Fruit fly (Drosophila melanogaster) whole organism, embryonic: ENCODE data around the gene pall.

Experiments
- Antp ChIP-seq: fragments of 200-800 bp; sonication (Bioruptor generic); optimal IDR thresholded peaks from 3 replicates; lab custom pipeline; 2016; ENCODE audit warnings: missing biosample characterization, missing genetic modification characterization
- Atf-2 ChIP-seq: fragments of 200-800 bp; sonication (Bioruptor generic); optimal IDR thresholded peaks from 2 replicates; lab custom pipeline; 2016; ENCODE audit warnings: missing biosample characterization, missing genetic modification characterization
- Atf6 ChIP-seq: fragments of 200-800 bp; sonication (Bioruptor generic); IDR thresholded peaks from 2 replicates; pipeline ENCODE4 v1.3.6; 2022; ENCODE audit warnings: missing biosample characterization, missing genetic modification characterization
- CG11696 ChIP-seq: fragments of 200-800 bp; sonication (Bioruptor generic); IDR thresholded peaks from 2 replicates; pipeline ENCODE4 v1.3.6; 2022; ENCODE audit warnings: missing biosample characterization, missing genetic modification characterization
- CG12391 ChIP-seq: fragments of 200-800 bp; sonication (Bioruptor generic); optimal IDR thresholded peaks from 3 replicates; lab custom pipeline; 2018; ENCODE audit warnings: missing biosample characterization, mild to moderate bottlenecking, missing genetic modification characterization, moderate library complexity
- CG1647 ChIP-seq: fragments of 200-800 bp; sonication (Bioruptor generic); optimal IDR thresholded peaks from 3 replicates; lab custom pipeline; 2016; ENCODE audit warnings: missing biosample characterization, missing genetic modification characterization
- CG16815 ChIP-seq: fragments of 200-800 bp; sonication (Bioruptor generic); optimal IDR thresholded peaks from 3 replicates; lab custom pipeline; 2017; ENCODE audit warnings: missing biosample characterization, mild to moderate bottlenecking, missing genetic modification characterization
- CG16863 ChIP-seq: fragments of 200-800 bp; sonication (Bioruptor generic); optimal IDR thresholded peaks from 3 replicates; lab custom pipeline; 2016; ENCODE audit warnings: missing biosample characterization, missing genetic modification characterization
- CG17328 ChIP-seq: fragments of 200-800 bp; sonication (Bioruptor generic); IDR thresholded peaks from 2 replicates; pipeline ENCODE4 v1.3.6; 2022; ENCODE audit warnings: missing biosample characterization, missing genetic modification characterization
- CG1792 ChIP-seq: fragments of 200-800 bp; sonication (Bioruptor generic); optimal IDR thresholded peaks from 2 replicates; lab custom pipeline; 2016; ENCODE audit warnings: missing biosample characterization, missing genetic modification characterization
- CG2120 ChIP-seq: fragments of 200-800 bp; sonication (Bioruptor generic); optimal IDR thresholded peaks from 3 replicates; lab custom pipeline; 2016; ENCODE audit warnings: missing biosample characterization, missing genetic modification characterization
- CG31388 ChIP-seq: fragments of 200-800 bp; sonication (Bioruptor generic); optimal IDR thresholded peaks from 2 replicates; lab custom pipeline; 2016; ENCODE audit warnings: missing biosample characterization, missing genetic modification characterization
- CG33213 ChIP-seq: fragments of 200-800 bp; sonication (Bioruptor generic); optimal IDR thresholded peaks from 3 replicates; lab custom pipeline; 2016; ENCODE audit warnings: missing biosample characterization, missing genetic modification characterization
- CG43689 ChIP-seq: fragments of 200-800 bp; sonication (Bioruptor generic); IDR thresholded peaks from 2 replicates; pipeline ENCODE4 v1.3.6; 2022; ENCODE audit warnings: missing biosample characterization, missing genetic modification characterization
- CG4820 ChIP-seq: fragments of 200-800 bp; sonication (Bioruptor generic); optimal IDR thresholded peaks from 3 replicates; lab custom pipeline; 2016; ENCODE audit warnings: missing biosample characterization, missing genetic modification characterization
- CG7963 ChIP-seq: fragments of 200-800 bp; sonication (Bioruptor generic); IDR thresholded peaks from 3 replicates; pipeline ENCODE4 v1.3.6; 2022; ENCODE audit warnings: missing biosample characterization, missing genetic modification characterization; ENCODE audit not compliant: partially characterized antibody
- CG8290 ChIP-seq, 3 experiments: fragments of 200-800 bp; sonication (Bioruptor generic); optimal IDR thresholded peaks; 2 replicates each; lab custom pipeline; 2016 to 2019; ENCODE audit warnings: missing biosample characterization in 3 of 3, missing genetic modification characterization in 3 of 3, mild to moderate bottlenecking in 2 of 3, moderate library complexity in 1 of 3
- CG8388 ChIP-seq: fragments of 200-800 bp; sonication (Bioruptor generic); optimal IDR thresholded peaks from 2 replicates; lab custom pipeline; 2019; ENCODE audit warnings: missing biosample characterization, mild to moderate bottlenecking, missing genetic modification characterization, moderate library complexity
- CG9817 ChIP-seq: fragments of 200-800 bp; sonication (Bioruptor generic); optimal IDR thresholded peaks from 2 replicates; lab custom pipeline; 2018; ENCODE audit warnings: missing biosample characterization, mild to moderate bottlenecking, missing genetic modification characterization, moderate library complexity
- Chrac-16 ChIP-seq: fragments of 200-800 bp; sonication (Bioruptor generic); optimal IDR thresholded peaks from 3 replicates; lab custom pipeline; 2016; ENCODE audit warnings: missing biosample characterization, missing genetic modification characterization
- CkIIα-i1 ChIP-seq: fragments of 200-800 bp; sonication (Bioruptor generic); IDR thresholded peaks from 2 replicates; pipeline ENCODE4 v1.3.6; 2022; ENCODE audit warnings: missing biosample characterization, missing genetic modification characterization
- D19B ChIP-seq: fragments of 200-800 bp; sonication (Bioruptor generic); optimal IDR thresholded peaks from 2 replicates; lab custom pipeline; 2017; ENCODE audit warnings: missing biosample characterization, mild to moderate bottlenecking, missing genetic modification characterization
- Dad ChIP-seq: fragments of 200-800 bp; sonication (Bioruptor generic); optimal IDR thresholded peaks from 3 replicates; lab custom pipeline; 2016; ENCODE audit warnings: missing biosample characterization, missing genetic modification characterization
- E2f1 ChIP-seq: fragments of 200-800 bp; sonication (Bioruptor generic); IDR thresholded peaks from 2 replicates; pipeline ENCODE4 v1.3.6; 2022; ENCODE audit warnings: missing biosample characterization, missing genetic modification characterization
- H15 ChIP-seq: fragments of 200-800 bp; sonication (Bioruptor generic); IDR thresholded peaks from 3 replicates; pipeline ENCODE4 v1.3.6; 2022; ENCODE audit warnings: missing biosample characterization, missing genetic modification characterization
- HHEX ChIP-seq: fragments of 200-800 bp; sonication (Bioruptor generic); optimal IDR thresholded peaks from 3 replicates; lab custom pipeline; 2017; ENCODE audit warnings: missing biosample characterization, mild to moderate bottlenecking, missing genetic modification characterization, missing genetic modification reagents
- HLH54F ChIP-seq: fragments of 200-800 bp; sonication (Bioruptor generic); optimal IDR thresholded peaks from 3 replicates; lab custom pipeline; 2016; ENCODE audit warnings: missing biosample characterization, missing genetic modification characterization
- Jarid2 ChIP-seq: fragments of 200-800 bp; sonication (Bioruptor generic); optimal IDR thresholded peaks from 3 replicates; lab custom pipeline; 2017; ENCODE audit warnings: mild to moderate bottlenecking, missing biosample characterization, missing genetic modification reagents, missing genetic modification characterization
- Lpt ChIP-seq: fragments of >200 bp; optimal IDR thresholded peaks from 2 replicates; lab custom pipeline; 2018; ENCODE audit warnings: missing biosample characterization, missing genetic modification characterization
- MBD-R2 ChIP-seq: fragments of 200-800 bp; sonication (Bioruptor generic); IDR thresholded peaks from 2 replicates; pipeline ENCODE4 v1.3.6; 2022; ENCODE audit warnings: missing biosample characterization, missing genetic modification characterization
- MTF-1 ChIP-seq: fragments of 200-800 bp; sonication (Bioruptor generic); optimal IDR thresholded peaks from 2 replicates; lab custom pipeline; 2018; ENCODE audit warnings: missing biosample characterization, mild to moderate bottlenecking, missing genetic modification characterization, borderline replicate concordance
- Mad ChIP-seq: fragments of 200-800 bp; sonication (Bioruptor generic); optimal IDR thresholded peaks from 2 replicates; lab custom pipeline; 2016; ENCODE audit warnings: missing biosample characterization, missing genetic modification characterization
- NK7.1 ChIP-seq: fragments of 200-800 bp; sonication (Bioruptor generic); optimal IDR thresholded peaks from 3 replicates; lab custom pipeline; 2016; ENCODE audit warnings: missing biosample characterization, missing genetic modification characterization
- Ptx1 ChIP-seq: fragments of 200-800 bp; sonication (Bioruptor generic); IDR thresholded peaks from 2 replicates; pipeline ENCODE4 v1.3.6; 2022; ENCODE audit warnings: missing biosample characterization, missing genetic modification characterization
- bigmax ChIP-seq: fragments of 200-800 bp; sonication (Bioruptor generic); optimal IDR thresholded peaks from 2 replicates; lab custom pipeline; 2018; ENCODE audit warnings: missing biosample characterization, mild to moderate bottlenecking, missing genetic modification characterization
- crc ChIP-seq: fragments of 200-800 bp; sonication (Bioruptor generic); optimal IDR thresholded peaks from 2 replicates; lab custom pipeline; 2016; ENCODE audit warnings: missing biosample characterization, missing genetic modification characterization
- ewg ChIP-seq: fragments of 200-800 bp; sonication (Bioruptor generic); optimal IDR thresholded peaks from 3 replicates; lab custom pipeline; 2017; ENCODE audit warnings: mild to moderate bottlenecking, missing biosample characterization, missing genetic modification reagents, missing genetic modification characterization
- fd64A ChIP-seq: fragments of 200-800 bp; sonication (Bioruptor generic); optimal IDR thresholded peaks from 3 replicates; lab custom pipeline; 2018; ENCODE audit warnings: missing biosample characterization, mild to moderate bottlenecking, missing genetic modification characterization
- gro ChIP-seq: fragments of 200-800 bp; sonication (Bioruptor generic); optimal IDR thresholded peaks from 2 replicates; lab custom pipeline; 2016; ENCODE audit warnings: missing biosample characterization, missing genetic modification characterization
- gsb ChIP-seq: fragments of 200-800 bp; sonication (Bioruptor generic); IDR thresholded peaks from 2 replicates; pipeline ENCODE4 v1.3.6; 2022; ENCODE audit warnings: missing biosample characterization, missing genetic modification characterization
- hbn ChIP-seq: fragments of 200-800 bp; sonication (Bioruptor generic); IDR thresholded peaks from 2 replicates; pipeline ENCODE4 v1.3.6; 2022; ENCODE audit warnings: missing biosample characterization, missing genetic modification characterization; ENCODE audit not compliant: partially characterized antibody
- kay ChIP-seq: fragments of 200-800 bp; sonication (Bioruptor generic); optimal IDR thresholded peaks from 2 replicates; lab custom pipeline; 2016; ENCODE audit warnings: missing biosample characterization, missing genetic modification characterization
- odd ChIP-seq: fragments of 200-800 bp; sonication (Bioruptor generic); optimal IDR thresholded peaks from 2 replicates; lab custom pipeline; 2017; ENCODE audit warnings: missing biosample characterization, mild to moderate bottlenecking, missing genetic modification characterization
- otp ChIP-seq: fragments of 200-800 bp; sonication (Bioruptor generic); IDR thresholded peaks from 3 replicates; pipeline ENCODE4, ENCODE4 v1.3.6; 2022; ENCODE audit warnings: missing biosample characterization, missing genetic modification characterization
- pnt ChIP-seq: fragments of 200-800 bp; sonication (Bioruptor generic); optimal IDR thresholded peaks from 3 replicates; lab custom pipeline; 2016; ENCODE audit warnings: missing biosample characterization, missing genetic modification characterization
- prd ChIP-seq, 3 experiments: fragments of >200 bp in 2 of 3; fragments of 200-800 bp in 1 of 3; sonication (Bioruptor generic) in 1 of 3; optimal IDR thresholded peaks in 2 of 3; IDR thresholded peaks in 1 of 3; 2 replicates in 2 of 3; 3 replicates in 1 of 3; pipeline versions ENCODE4 v1.3.6 to Lab custom; 2017 to 2022; ENCODE audit warnings: missing biosample characterization in 1 of 3, missing genetic modification characterization in 1 of 3
- slbo ChIP-seq: fragments of 200-800 bp; sonication (Bioruptor generic); IDR thresholded peaks from 2 replicates; pipeline ENCODE4 v1.3.6; 2022; ENCODE audit warnings: missing biosample characterization, missing genetic modification characterization
- tna ChIP-seq: fragments of 200-800 bp; sonication (Bioruptor generic); IDR thresholded peaks from 2 replicates; pipeline ENCODE4 v1.3.6; 2022; ENCODE audit warnings: missing biosample characterization, missing genetic modification characterization; ENCODE audit not compliant: partially characterized antibody
- zen ChIP-seq: fragments of 200-800 bp; sonication (Bioruptor generic); optimal IDR thresholded peaks from 3 replicates; lab custom pipeline; 2018; ENCODE audit warnings: missing biosample characterization, mild to moderate bottlenecking, missing genetic modification characterization, moderate library complexity
- zfh2 ChIP-seq: fragments of 200-800 bp; sonication (Bioruptor generic); optimal IDR thresholded peaks from 2 replicates; lab custom pipeline; 2016; ENCODE audit warnings: missing biosample characterization, missing genetic modification characterization

The pall gene

DNA sequence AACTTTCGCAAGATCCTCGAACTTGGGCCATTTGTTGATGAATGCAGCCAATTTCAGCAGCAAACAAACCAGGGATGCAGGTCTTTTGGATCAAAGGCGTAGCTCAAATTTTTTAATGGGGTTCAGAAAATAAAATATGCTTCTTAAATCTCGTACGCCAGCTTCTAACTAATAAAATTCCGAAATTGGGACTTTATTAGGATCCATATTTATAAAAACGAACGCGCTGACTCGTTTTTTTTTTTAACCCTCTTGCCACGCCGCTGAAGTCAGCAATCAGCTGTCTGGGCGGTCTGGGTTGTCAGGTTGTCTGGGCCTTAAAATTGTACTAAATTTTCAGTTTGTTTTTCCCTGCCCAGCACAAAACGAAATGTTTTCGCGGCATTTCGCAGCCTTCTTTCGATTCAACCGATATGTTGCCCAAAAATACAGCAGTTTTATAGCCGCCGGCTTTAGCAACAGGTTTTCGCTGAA is 29.9 kb downstream of the pall start, which contains the start of gene CG3437 (continued):
- peak; percentile 95 for TF ChIP-seq crc
- TF ChIP-seq Dad, result peak; percentile 99
- TF ChIP-seq bigmax (GFP tag; lab: Kevin White, UChicago), result peak; percentile 77
- peak; percentile 88 for TF ChIP-seq kay (GFP tag; lab: Kevin White, UChicago)
- TF ChIP-seq CG17328, result peak; percentile 99
- peak; percentile 98 for TF ChIP-seq gro (GFP tag; lab: Kevin White, UChicago)
- peak; percentile 99 for TF ChIP-seq zen (tag; lab: Kevin White, UChicago)
- peak; percentile 97 for TF ChIP-seq MTF-1 (GFP tag; lab: Kevin White, UChicago)
- TF ChIP-seq Antp (GFP tag; lab: Kevin White, UChicago), result peak; percentile 99
- TF ChIP-seq MBD-R2 (GFP tag; lab: Robert Waterston, UW), result peak; percentile 99
- TF ChIP-seq CG8290 (GFP tag; optimal IDR thresholded peaks at IDR 0.05; lab: Kevin White, UChicago), result peak; percentile 97
- TF ChIP-seq CG8290 (tag; optimal IDR thresholded peaks at IDR 0.05; lab: Kevin White, UChicago), result peak; percentile 96 to 98
- peak; percentile 98 for TF ChIP-seq Atf-2 (GFP tag; lab: Kevin White, UChicago)
- TF ChIP-seq CG7963 (GFP tag; lab: Robert Waterston, UW), result no peak
- TF ChIP-seq CG1792, result peak; percentile 97
- peak; percentile 98 for TF ChIP-seq NK7.1 (GFP tag; lab: Kevin White, UChicago)
- TF ChIP-seq Atf6 (GFP tag; lab: Robert Waterston, UW), result peak; percentile 99
- TF ChIP-seq CG4820 (GFP tag; lab: Kevin White, UChicago), result peak; percentile 97
- peak; percentile 98 for TF ChIP-seq odd (GFP tag; lab: Kevin White, UChicago)
- peak; percentile 99 for TF ChIP-seq pnt
- peak; percentile 99 for TF ChIP-seq CG9817 (tag; lab: Kevin White, UChicago)
- TF ChIP-seq ewg (GFP tag; lab: Kevin White, UChicago), result peak; percentile 97
- peak; percentile 99 for TF ChIP-seq slbo
- peak; percentile 99 for TF ChIP-seq gsb (GFP tag; lab: Robert Waterston, UW)
- peak; percentile 98 for TF ChIP-seq Chrac-16 (GFP tag; lab: Kevin White, UChicago)
- TF ChIP-seq prd (optimal IDR thresholded peaks at IDR 0.05; lab: Kevin White, UChicago), result no peak
- peak; percentile 100 for TF ChIP-seq prd (GFP tag; IDR thresholded peaks at IDR 0.05; lab: Robert Waterston, UW)
- TF ChIP-seq hbn (GFP tag; lab: Robert Waterston, UW), result no peak; the same call in 1 of the 2 replicates
- TF ChIP-seq CG11696, result peak; percentile 96
- peak; percentile 99 for TF ChIP-seq Jarid2 (GFP tag; lab: Kevin White, UChicago)
- TF ChIP-seq otp, result peak; percentile 99
- peak; percentile 98 for TF ChIP-seq CG1647
- peak; percentile 98 for TF ChIP-seq CG16815
- peak; percentile 99 for TF ChIP-seq CG16863 (GFP tag; lab: Kevin White, UChicago)
- peak; percentile 98 for TF ChIP-seq CG12391 (tag; lab: Kevin White, UChicago)
- TF ChIP-seq Mad (GFP tag; lab: Kevin White, UChicago), result peak; percentile 98
- TF ChIP-seq Ptx1 (GFP tag; lab: Robert Waterston, UW), result peak; percentile 100
- TF ChIP-seq tna (GFP tag; lab: Robert Waterston, UW), result no peak
- no peak for TF ChIP-seq Lpt (GFP tag; lab: Kevin White, UChicago)
- peak; percentile 96 for TF ChIP-seq CkIIα-i1 (GFP tag; lab: Robert Waterston, UW)
- peak; percentile 100 for TF ChIP-seq H15 (GFP tag; lab: Robert Waterston, UW)
- peak; percentile 98 for TF ChIP-seq fd64A (GFP tag; lab: Kevin White, UChicago)
- TF ChIP-seq D19B (GFP tag; lab: Kevin White, UChicago), result peak; percentile 94
- peak; percentile 97 for TF ChIP-seq CG43689 (GFP tag; lab: Robert Waterston, UW)
- peak; percentile 94 for TF ChIP-seq CG31388 (GFP tag; lab: Kevin White, UChicago)
- TF ChIP-seq CG8388 (GFP tag; lab: Kevin White, UChicago), result peak; percentile 97
- TF ChIP-seq E2f1 (GFP tag; lab: Robert Waterston, UW), result peak; percentile 99
- TF ChIP-seq zfh2 (GFP tag; lab: Kevin White, UChicago), result peak; percentile 99
- TF ChIP-seq HHEX (GFP tag; lab: Kevin White, UChicago), result peak; percentile 99
- TF ChIP-seq CG33213, result peak; percentile 98
- peak; percentile 99 for TF ChIP-seq CG2120 (GFP tag; lab: Kevin White, UChicago)
- peak; percentile 99 for TF ChIP-seq HLH54F
